Fruit fly (Drosophila melanogaster): ENCODE results near the gene CG15025.
A peak's percentile ranks its signal among the peaks of the same experiment; 100 is the strongest.

Gene CG15025

dm6 chr3R:19472218-19472617, 18.7 kb downstream of the CG15025 start (continued):
- TF ChIP-seq prd (optimal IDR thresholded peaks at IDR 0.05) (no peak), prd (GFP tag; IDR thresholded peaks at IDR 0.05) (no peak), Sin3A (optimal IDR thresholded peaks at IDR 0.05) (no peak), row (GFP tag; IDR thresholded peaks at IDR 0.05) (no peak), dan (GFP tag; IDR thresholded peaks at IDR 0.05) (no peak), her (GFP tag; optimal IDR thresholded peaks at IDR 0.05) (no peak), tio (GFP tag; optimal IDR thresholded peaks at IDR 0.05) (no peak), usp (GFP tag; optimal IDR thresholded peaks at IDR 0.05) (no peak), CG11085 (GFP tag; IDR thresholded peaks at IDR 0.05) (no peak), Spps (tag; optimal IDR thresholded peaks at IDR 0.05) (peak; percentile 36), pum (GFP tag; optimal IDR thresholded peaks at IDR 0.05) (no peak), zen2 (GFP tag; IDR thresholded peaks at IDR 0.05; ENCODE audit: partially characterized antibody) (no peak), ase (GFP tag; IDR thresholded peaks at IDR 0.05) (no peak), emc (GFP tag; optimal IDR thresholded peaks at IDR 0.05) (no peak), lab (GFP tag; optimal IDR thresholded peaks at IDR 0.05) (peak; percentile 49), Elba2 (GFP tag; optimal IDR thresholded peaks at IDR 0.05) (no peak), kah (GFP tag; optimal IDR thresholded peaks at IDR 0.05) (no peak), CG32767 (GFP tag; IDR thresholded peaks at IDR 0.05) (no peak), tx (GFP tag; optimal IDR thresholded peaks at IDR 0.05) (no peak), HLH54F (GFP tag; optimal IDR thresholded peaks at IDR 0.05) (no peak), Max (GFP tag; optimal IDR thresholded peaks at IDR 0.05) (no peak), H2.0 (GFP tag; IDR thresholded peaks at IDR 0.05) (no peak), NfI (GFP tag; optimal IDR thresholded peaks at IDR 0.05) (no peak), lov (optimal IDR thresholded peaks at IDR 0.05) (no peak), lov (GFP tag; IDR thresholded peaks at IDR 0.05) (peak; percentile 69; the same call in 1 of the 3 replicates), mam (GFP tag; optimal IDR thresholded peaks at IDR 0.05) (no peak), zf30C (GFP tag; optimal IDR thresholded peaks at IDR 0.05) (no peak), CG1647 (GFP tag; optimal IDR thresholded peaks at IDR 0.05) (peak; percentile 14), CG18262 (tag; optimal IDR thresholded peaks at IDR 0.05) (peak; percentile 42), slou (GFP tag; optimal IDR thresholded peaks at IDR 0.05) (no peak), H15 (GFP tag; IDR thresholded peaks at IDR 0.05) (no peak), CG2678 (tag; optimal IDR thresholded peaks at IDR 0.05) (peak; percentile 48), Stat92E (GFP tag; optimal IDR thresholded peaks at IDR 0.05) (peak in 1 of 3 experiments; percentile 29), MBD-R2 (GFP tag; IDR thresholded peaks at IDR 0.05) (no peak), Deaf1 (tag; optimal IDR thresholded peaks at IDR 0.05) (no peak), Nf-YB (GFP tag; optimal IDR thresholded peaks at IDR 0.05) (no peak), sim (GFP tag; IDR thresholded peaks at IDR 0.05) (no peak), HLH4C (GFP tag; IDR thresholded peaks at IDR 0.05; ENCODE audit: partially characterized antibody) (no peak), br (optimal IDR thresholded peaks at IDR 0.05) (no peak), Oli (tag; optimal IDR thresholded peaks at IDR 0.05) (no peak), CG3847 (GFP tag; IDR thresholded peaks at IDR 0.05) (no peak), CG31441 (GFP tag; IDR thresholded peaks at IDR 0.05) (peak; percentile 37; the same call in 1 of the 2 replicates), CG6689 (GFP tag; IDR thresholded peaks at IDR 0.05) (no peak), TFAM (GFP tag; optimal IDR thresholded peaks at IDR 0.05) (no peak), Hr39 (optimal IDR thresholded peaks at IDR 0.05) (no peak), aop (GFP tag; IDR thresholded peaks at IDR 0.05) (no peak), schlank (tag; optimal IDR thresholded peaks at IDR 0.05) (no peak), Dek (tag; optimal IDR thresholded peaks at IDR 0.05) (no peak), hkb (optimal IDR thresholded peaks at IDR 0.05) (no peak), hkb (GFP tag; IDR thresholded peaks at IDR 0.05) (no peak), z (GFP tag; IDR thresholded peaks at IDR 0.05) (peak; percentile 51; the same call in 2 of the 3 replicates), Neu2 (GFP tag; optimal IDR thresholded peaks at IDR 0.05; ENCODE audit: borderline replicate concordance) (no peak), gce (GFP tag; IDR thresholded peaks at IDR 0.05) (peak; percentile 43; the same call in 1 of the 3 replicates), CG13287 (GFP tag; IDR thresholded peaks at IDR 0.05; ENCODE audit: partially characterized antibody) (no peak)

All from whole organism, embryonic.